Worm (Caenorhabditis elegans) whole organism, dauer: ENCODE results near the gene mig-15.

Experiments used
- unc-62 ChIP-seq: sonication (generic microtip); optimal IDR thresholded peaks from 2 replicates; lab custom pipeline; 2017; ENCODE audit warnings: missing biosample characterization, missing genetic modification reagents, missing genetic modification characterization

The mig-15 gene

DNA sequence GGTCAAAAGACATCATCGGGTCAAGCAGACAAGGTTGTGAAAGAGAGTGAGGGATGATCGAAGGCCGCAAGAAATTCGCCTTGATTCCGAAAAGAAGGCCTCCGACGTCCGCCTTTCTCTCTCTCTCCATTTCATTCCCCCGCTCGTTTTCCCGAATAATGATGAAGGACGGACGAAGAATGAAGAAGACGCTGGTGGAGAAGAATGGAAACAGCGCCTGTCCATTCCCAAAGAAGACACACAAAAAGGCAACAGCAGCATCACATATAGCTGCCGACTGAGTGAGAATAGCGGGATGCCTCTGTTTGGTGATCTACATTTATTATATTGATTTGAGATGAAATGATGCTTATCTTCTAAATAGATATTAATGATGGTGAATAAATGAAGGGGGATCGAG is 746 bp upstream of the mig-15 start:
- no peak for TF ChIP-seq unc-62 (GFP tag; lab: Kevin White, UChicago)

DNA sequence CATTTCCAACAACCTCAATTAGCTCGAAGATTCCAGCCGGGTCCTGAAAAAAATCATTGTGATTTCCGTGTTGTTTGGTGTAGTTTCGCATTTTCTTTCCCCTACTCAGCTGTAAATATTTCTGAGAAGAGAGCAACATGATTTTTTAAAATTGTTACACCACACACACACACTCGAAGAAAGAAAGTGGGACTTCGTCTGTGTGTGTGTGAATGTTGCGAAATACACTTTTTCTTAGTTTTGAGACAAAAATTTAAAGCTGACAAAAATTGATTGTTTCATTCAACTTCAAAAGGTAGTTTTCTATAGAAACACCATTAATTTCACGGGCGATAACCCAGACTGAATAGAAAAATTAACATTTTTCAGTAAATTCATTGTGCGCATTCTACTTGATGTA is 348 bp downstream of the mig-15 start:
- TF ChIP-seq unc-62 (GFP tag; lab: Kevin White, UChicago) = no peak

DNA sequence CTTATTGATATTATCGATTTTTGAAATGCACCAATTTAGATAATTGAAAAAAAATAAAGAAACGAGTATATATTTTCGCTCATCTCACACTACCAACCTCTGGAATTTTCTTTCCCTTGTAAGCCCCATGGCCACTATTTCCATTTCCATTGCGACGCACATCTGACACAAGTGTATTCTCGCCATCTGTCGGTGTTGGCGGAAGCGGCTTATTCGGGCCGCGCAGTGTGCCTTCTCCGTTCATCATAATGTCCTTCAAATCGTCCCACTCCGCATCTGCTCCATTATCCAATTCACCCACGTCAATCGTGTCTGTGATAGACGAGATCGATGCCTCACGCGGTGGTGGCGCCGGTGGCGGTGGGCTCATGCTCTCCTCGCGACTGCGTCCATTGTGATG is 3.7 kb downstream of the mig-15 start:
- TF ChIP-seq unc-62 (GFP tag; lab: Kevin White, UChicago) = no peak

DNA sequence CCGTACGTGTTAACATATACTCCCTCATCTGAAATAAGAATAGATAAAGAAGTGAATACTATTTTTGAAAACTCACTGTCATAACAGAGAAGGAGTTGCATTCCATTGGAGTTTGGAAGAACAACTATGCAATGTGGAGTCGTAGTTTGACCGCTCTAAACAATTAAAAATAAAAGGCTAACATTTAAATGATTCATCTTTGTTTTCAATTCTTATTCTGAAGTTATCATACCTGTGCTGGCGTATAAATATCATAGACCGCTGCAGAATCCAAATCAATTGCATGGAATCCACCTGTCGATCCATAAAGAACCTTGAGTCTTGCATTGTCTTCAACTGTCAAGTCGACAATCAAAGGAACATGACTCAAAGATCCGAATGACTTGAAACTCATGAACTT is 5.7 kb downstream of the mig-15 start:
- no peak for TF ChIP-seq unc-62 (GFP tag; lab: Kevin White, UChicago)

DNA sequence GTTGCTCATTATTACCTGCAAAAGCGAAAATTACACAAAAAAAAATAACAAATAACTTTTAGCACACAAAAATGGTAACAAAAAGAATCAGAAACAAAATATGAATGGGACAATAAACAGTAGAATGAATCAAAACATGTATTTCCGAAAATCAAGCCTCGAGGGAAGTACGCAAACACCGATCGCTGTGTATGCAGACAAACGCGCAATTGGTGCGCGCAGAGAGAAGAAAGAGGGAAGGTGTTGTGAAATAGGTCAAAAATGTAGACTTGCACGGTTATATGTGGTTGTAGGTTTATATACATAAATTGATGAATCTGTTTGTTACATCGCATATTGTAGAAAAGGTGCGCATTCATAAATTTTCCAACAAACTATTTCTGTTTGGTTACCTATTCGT is 8.7 kb downstream of the mig-15 start, which contains the start of gene cdk-11.2:
TSS of gene cdk-11.2 (minus strand) at position 23 of the 400 bp plus-strand sequence.
- TF ChIP-seq unc-62 (GFP tag; lab: Kevin White, UChicago) = no peak

DNA sequence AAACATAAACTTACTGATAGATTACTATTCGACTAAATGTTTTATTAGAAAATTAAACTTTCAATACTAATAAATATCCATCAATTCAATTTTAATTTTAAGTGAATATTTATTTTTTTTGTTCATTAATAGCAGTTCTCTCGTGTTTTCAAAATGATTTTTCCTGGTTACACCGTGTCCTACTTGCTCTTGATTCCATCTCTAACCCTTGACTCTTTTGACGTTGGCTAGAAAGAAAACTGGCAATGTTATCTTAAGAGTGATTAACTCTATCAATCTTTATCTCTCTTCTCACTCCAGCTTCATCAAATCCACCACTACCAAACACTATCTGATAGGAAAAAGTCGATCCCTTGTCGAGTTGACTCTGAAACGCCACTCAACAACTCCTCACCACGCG is 16.0 kb downstream of the mig-15 start, which contains the start of gene acr-8:
TSS of gene acr-8 (plus strand) at position 301 of the 400 bp plus-strand sequence.
- TF ChIP-seq unc-62 (GFP tag; lab: Kevin White, UChicago) = no peak

DNA sequence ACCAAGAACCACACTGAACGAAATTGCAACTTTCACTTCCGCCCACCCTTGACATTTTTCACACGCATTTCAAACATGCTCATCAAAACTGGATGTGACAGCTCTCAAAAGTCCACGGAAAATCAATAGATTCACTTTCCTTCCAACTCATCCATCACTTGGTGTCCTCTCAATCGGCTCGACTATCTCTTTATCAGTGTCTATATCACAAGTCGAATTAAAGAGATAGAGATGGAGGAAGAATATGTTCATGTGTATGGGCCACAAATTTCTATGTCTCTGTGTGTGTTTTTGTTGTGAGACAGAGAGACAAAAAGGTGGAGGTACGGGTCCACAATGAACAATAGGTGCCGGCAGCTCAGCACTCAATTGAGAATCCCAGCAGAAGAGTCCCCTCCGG is 17.9 kb downstream of the mig-15 start:
- TF ChIP-seq unc-62 (GFP tag; lab: Kevin White, UChicago) = no peak

DNA sequence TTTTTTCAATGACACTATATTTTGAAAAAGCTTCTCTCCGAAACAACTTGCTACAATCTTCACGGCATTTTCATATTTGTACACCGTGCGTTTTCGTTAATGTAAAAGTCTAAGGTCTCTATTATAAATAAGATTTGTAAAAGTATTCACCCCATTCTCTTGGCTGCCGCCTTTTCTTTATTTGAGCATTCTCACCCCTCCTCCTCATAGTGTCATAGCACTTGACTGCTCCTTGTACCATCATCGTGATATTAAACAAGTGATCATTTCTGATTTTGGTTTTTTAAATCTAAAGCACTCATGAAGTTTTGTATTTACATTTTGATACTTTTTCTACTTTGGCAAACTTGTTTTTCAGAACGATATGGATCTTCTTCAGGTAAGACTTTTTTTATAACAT is 21.6 kb downstream of the mig-15 start, which contains the start of gene ZC504.1:
TSS of gene ZC504.1 (plus strand) at position 301 of the 400 bp plus-strand sequence.
- TF ChIP-seq unc-62 (GFP tag; lab: Kevin White, UChicago) = no peak

DNA sequence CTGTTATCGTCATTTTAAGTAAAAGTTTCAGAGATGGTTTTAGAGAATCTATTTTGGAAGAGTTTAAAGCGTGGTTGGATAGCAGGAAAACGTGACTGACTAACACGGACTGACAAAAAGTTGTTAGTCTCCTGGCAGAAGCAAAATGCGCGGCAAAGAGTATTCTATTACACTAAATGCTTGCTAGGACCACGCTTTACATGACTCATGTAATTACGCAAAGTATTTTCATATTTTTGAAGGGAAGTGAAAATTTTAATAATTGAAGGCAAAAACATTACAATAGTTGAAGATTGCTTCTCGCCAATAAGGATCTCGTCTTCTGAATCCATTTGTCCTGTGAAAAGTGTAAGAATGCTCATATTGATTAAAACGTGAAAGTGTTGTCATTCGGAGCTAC is 22.3 kb downstream of the mig-15 start, which contains the start of gene gur-3:
TSS of gene gur-3 (minus strand) at position 101 of the 400 bp plus-strand sequence.
- no peak for TF ChIP-seq unc-62 (GFP tag; lab: Kevin White, UChicago)

DNA sequence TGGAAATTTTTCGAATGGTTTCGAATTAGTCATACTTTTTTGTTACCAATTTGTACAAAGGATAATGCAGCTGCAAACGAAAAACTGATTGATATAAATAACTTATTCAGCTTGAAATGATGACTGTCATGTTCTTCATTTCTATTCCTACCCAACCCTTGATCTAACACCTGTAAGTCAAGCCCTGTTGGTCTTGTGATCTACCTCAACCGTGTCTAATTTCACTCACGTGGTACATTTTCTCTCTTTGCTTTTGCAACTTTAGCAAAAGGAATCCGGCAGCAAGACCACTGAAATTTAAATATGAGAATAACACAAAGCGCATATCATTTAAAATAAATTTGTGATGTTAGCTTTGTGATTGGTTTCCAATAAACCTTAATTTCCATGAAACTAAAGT is 24.4 kb downstream of the mig-15 start:
- TF ChIP-seq unc-62 (GFP tag; lab: Kevin White, UChicago) = no peak

DNA sequence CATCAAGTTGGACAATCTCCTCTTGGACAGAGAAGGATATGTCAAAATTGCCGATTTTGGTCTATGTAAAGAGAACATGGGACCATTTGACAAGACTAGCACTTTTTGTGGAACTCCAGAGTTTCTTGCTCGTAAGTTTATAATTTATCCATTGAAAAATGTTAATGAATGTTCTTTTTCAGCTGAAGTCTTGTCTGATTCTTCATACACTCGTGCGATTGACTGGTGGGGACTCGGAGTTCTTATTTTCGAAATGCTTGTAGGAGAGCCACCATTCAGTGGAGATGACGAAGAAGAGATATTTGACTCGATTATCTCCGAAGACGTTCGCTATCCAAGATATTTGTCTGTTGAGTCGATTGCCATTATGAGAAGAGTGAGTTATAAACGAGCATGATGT is 27.3 kb downstream of the mig-15 start:
- no peak for TF ChIP-seq unc-62 (GFP tag; lab: Kevin White, UChicago)

DNA sequence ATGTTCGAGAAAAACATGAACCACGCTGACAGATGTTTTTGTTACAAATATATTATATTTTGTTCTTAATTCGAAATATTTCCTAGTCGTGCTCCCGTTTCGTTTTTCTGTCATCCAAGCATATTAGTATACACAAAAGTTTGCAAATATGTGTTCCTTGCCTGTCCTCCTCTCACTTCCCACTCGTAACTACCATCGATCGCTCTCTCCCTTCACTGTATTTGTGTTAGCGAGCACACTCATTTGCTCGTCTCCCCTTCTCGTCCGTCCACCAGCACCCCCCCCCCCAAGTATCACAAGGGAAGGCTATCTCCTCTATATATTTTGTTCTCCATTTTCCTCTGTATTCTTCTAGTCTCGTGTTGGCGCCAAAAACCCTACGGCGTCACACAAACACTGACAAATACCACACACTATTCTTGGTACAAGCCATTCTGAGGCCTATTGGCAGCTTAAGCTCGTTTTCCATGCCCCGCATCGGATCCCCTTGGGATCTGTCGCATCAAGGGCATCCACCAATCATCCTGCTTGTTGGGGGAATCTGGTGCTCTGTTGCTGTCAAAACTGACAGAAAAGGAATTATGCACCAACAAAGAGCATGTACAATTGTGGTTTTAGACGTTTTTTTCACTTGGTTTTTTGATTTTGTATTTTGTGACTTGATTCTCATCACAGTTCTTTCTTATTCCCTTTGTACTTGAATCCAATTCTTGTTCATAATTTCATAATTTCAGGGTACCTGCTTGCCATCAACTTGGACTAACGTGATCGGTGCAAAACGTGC is 31.8 kb downstream of the mig-15 start, which contains the start of gene pkn-1:
TSS of gene pkn-1 (plus strand) at position 734 of the 784 bp plus-strand sequence.
- TF ChIP-seq unc-62 (GFP tag; lab: Kevin White, UChicago) = no peak

DNA sequence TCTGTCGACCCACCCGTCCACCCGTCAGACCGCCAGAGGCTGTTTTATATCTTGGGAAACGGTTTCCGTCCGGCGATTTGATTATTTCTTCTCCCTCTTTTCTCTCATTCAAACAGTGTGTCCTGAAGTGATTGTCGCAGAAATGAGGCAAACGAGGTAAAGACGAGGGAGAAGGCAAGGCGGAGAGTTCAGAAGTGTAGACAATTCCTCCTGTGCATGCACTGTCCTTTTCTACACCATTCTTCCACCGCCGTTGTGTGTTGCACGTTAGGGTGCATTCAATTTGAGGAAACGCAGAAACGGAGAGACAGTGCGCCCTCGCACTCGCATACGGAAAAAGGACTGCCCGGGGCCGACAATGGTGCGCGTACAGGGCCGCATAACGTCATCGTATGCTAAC is 32.8 kb downstream of the mig-15 start:
- no peak for TF ChIP-seq unc-62 (GFP tag; lab: Kevin White, UChicago)

DNA sequence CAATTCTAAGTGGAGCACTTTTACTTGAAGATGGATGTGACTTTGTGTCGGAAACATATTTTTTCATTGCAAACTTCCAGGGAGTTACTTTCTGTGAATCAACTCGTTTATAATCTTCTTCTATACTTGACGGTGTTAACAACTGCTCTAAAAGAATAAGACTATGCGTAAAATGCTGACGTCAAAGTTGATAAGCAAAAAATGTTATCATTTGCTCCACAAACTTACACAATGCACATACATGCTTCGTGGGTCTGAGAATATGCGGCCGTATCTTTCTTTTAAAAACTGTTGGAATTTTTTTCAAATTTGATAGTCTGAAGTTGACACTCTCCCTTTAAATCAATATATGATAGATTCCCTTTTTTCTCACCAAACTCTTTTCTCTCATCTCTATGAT is 33.3 kb downstream of the mig-15 start:
- no peak for TF ChIP-seq unc-62 (GFP tag; lab: Kevin White, UChicago)

DNA sequence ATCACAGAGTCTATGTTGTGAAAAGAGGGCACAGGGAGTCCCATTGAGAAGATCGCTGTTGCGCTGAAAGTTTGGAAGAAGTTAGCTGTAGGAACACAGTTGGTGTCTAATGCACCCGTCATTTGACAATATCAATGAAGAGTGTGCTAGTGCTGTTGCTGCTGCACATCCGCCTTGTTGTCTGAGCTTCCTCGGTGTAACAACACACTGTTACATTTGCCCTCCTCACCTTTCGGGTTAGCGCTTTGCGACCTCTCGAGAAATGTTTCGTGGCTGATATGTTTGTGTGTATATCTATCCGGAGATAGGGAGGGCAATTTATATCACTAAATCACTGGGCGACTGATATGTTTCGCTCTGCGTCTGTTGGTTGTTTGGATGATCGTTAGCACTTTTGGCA is 34.2 kb downstream of the mig-15 start:
- TF ChIP-seq unc-62 (GFP tag; lab: Kevin White, UChicago) = no peak

DNA sequence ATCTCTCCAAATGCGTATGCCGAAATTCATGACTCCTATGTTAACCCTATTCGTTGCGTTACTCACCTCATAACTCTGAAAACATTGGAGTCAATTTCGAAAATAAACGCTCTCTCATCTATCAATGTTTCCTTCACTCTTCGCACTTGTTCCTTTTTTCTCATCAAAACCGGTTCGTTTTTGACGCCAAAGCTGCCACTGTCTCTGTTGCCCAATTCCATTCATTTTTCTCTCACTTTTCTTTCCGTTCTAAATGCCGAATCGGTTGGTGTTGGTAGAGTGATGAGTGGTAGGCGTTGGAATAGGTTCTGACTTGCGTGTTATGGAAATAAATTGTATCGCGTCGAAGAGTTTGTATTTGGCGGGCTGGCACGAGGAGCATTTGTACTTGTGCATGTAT is 35.1 kb downstream of the mig-15 start:
- TF ChIP-seq unc-62 (GFP tag; lab: Kevin White, UChicago) = no peak

DNA sequence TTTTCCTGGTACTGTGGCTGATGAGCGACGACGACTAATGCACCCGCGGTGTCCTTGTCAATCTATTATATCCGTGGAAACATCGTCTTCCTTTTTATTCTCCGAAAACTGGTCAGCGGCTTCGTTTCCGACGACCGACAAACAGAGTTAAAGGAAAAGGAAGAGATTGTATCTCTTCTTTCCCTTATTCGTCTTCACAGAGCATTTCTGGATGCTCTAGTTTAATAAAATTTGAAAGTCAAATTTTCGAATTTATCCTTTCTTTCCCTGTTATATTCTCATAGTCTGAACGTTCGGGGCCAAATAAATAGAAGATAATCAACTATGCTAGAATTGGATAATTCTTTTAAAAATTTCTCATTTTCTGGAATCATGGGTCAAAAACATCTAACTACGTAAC is 35.7 kb downstream of the mig-15 start:
- TF ChIP-seq unc-62 (GFP tag; lab: Kevin White, UChicago) = no peak
